Fruit fly (Drosophila melanogaster): Measurements from ENCODE around the gene CG10431.

Gene CG10431

DNA sequence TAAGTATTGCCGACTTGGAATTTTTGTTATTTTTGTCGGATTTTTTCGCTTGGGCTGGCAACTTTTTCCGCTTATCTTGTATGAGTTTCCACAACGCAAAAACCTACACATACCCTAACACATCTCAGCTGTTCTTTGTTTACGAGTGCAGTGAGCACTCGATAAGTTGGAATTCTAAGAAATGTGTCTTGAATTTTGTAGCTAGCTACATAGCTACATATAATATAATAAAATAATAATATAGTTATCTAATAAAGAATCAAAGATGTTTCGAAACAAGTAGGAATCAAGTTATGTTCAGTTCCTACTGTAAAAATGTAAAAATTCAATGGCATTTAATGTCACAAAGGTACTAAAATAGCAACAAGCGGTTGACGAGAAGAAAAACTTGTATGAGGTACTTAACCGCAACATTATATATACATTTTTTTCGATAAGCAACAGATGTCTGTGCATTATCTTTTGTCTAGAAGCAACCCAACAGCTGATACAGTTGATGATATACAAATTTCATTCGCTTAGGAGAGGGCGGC, 17.3 kb upstream of the CG10431 start, which contains the start of gene Bhmt (continued):
- TF ChIP-seq Eip78C (GFP tag) (peak; percentile 95), CG32006 (GFP tag; optimal IDR thresholded peaks at IDR 0.05) (peak; percentile 80), OdsH (GFP tag; optimal IDR thresholded peaks at IDR 0.05) (peak; percentile 86), CG6163 (GFP tag; IDR thresholded peaks at IDR 0.05) (peak; percentile 93), salr (GFP tag; optimal IDR thresholded peaks at IDR 0.05) (peak; percentile 65 to 69), spab (GFP tag; optimal IDR thresholded peaks at IDR 0.05) (peak; percentile 76), CG31627 (GFP tag; optimal IDR thresholded peaks at IDR 0.05) (peak; percentile 54), lz (GFP tag; optimal IDR thresholded peaks at IDR 0.05) (peak; percentile 66), CG8119 (GFP tag; IDR thresholded peaks at IDR 0.05) (peak; percentile 86), topi (GFP tag; optimal IDR thresholded peaks at IDR 0.05) (peak; percentile 80), CG3919 (GFP tag; optimal IDR thresholded peaks at IDR 0.05) (peak; percentile 83), Sox15 (GFP tag; optimal IDR thresholded peaks at IDR 0.05) (peak; percentile 62), CG11294 (GFP tag; IDR thresholded peaks at IDR 0.05) (peak; percentile 81), cyc (GFP tag; optimal IDR thresholded peaks at IDR 0.05) (peak; percentile 61), pdm3 (GFP tag; optimal IDR thresholded peaks at IDR 0.05) (no peak), dac (GFP tag; optimal IDR thresholded peaks at IDR 0.05) (peak; percentile 34), CG3032 (tag; optimal IDR thresholded peaks at IDR 0.05) (peak; percentile 86), fd59A (GFP tag; optimal IDR thresholded peaks at IDR 0.05) (peak; percentile 48), Met (GFP tag; optimal IDR thresholded peaks at IDR 0.05) (peak; percentile 78), Blimp-1 (GFP tag; optimal IDR thresholded peaks at IDR 0.05) (peak; percentile 67), CG8319 (GFP tag; optimal IDR thresholded peaks at IDR 0.05) (peak; percentile 65), ss (GFP tag; optimal IDR thresholded peaks at IDR 0.05) (peak in 1 of 2 experiments; percentile 88), CG11762 (GFP tag; optimal IDR thresholded peaks at IDR 0.05; ENCODE audit: insufficient read depth) (peak; percentile 79), CG10669 (GFP tag; optimal IDR thresholded peaks at IDR 0.05) (peak; percentile 87), fd85E (GFP tag; optimal IDR thresholded peaks at IDR 0.05) (peak; percentile 70), vri (GFP tag; optimal IDR thresholded peaks at IDR 0.05) (peak; percentile 72), CG15336 (GFP tag; IDR thresholded peaks at IDR 0.05) (peak; percentile 87)

DNA sequence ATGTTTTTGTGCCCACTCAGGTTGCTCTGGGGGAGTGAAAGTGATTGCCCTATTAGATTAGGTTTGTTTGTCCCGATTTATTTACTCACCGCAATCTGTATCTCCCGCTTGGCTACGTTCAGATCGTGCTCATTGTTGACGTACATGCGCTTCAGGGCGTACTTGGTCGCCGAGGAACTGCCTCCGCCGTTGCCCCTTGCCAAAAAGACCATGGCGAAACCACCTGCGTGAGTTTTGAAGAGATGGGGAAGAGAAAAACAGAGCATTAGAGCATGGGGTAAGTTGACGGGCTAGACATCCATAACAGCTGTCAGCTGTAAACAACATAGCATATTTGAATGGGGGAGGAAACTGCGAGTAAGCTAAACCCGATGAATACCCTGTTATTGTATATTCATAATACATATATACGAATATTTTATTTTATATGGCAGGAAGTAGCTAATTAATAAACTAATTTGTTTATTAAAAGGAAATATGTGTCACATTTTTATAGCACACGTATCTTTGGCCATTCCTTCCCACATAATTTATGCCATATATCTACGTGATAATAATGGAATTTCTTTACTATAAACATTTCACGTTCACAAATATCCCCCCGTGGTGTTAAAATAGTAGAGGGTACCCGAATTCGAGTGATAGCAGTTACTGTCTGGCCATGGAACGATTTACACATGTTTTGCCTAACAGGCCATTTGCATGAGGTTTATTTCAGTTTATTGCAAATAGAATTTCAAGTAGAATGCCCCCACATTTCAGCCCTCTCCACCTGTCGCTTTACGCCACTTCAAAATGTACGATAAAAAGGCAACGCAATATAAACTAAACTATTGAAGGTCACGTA, 8.9 kb upstream of the CG10431 start:
- TF ChIP-seq fkh (GFP tag; optimal IDR thresholded peaks at IDR 0.05) (peak; percentile 74), Hr4 (GFP tag; optimal IDR thresholded peaks at IDR 0.05) (no peak), achi (GFP tag; optimal IDR thresholded peaks at IDR 0.05) (no peak), Eip78C (GFP tag) (peak; percentile 31), CG3919 (GFP tag; optimal IDR thresholded peaks at IDR 0.05) (no peak), eg (GFP tag; IDR thresholded peaks at IDR 0.05) (0 out of 3 replicates have a peak, but pooled peaks have one; percentile 6), svp (GFP tag) (peak; percentile 65), Ets96B (tag; optimal IDR thresholded peaks at IDR 0.05) (no peak), acj6 (GFP tag; optimal IDR thresholded peaks at IDR 0.05) (no peak), CG15336 (GFP tag; IDR thresholded peaks at IDR 0.05) (peak; percentile 31; the same call in 1 of the 2 replicates), CG32006 (GFP tag; optimal IDR thresholded peaks at IDR 0.05) (peak; percentile 0)

DNA sequence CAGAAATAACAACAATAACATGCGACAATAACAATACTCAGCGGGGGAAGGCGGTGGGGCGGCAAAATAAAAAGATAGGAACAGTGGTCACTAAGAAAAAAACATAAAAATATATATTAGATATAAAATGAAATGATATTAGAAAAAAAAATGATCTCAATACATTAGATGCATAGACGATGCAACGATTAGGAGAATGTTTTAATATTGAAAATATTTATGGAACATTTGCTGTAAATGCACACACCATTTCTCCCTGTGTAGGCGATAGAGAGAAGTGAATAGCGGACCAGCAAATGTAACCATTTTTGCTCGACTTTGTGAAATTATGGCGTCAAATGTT, 8.3 kb upstream of the CG10431 start:
- TF ChIP-seq net (GFP tag; optimal IDR thresholded peaks at IDR 0.05) (peak; percentile 16), fkh (GFP tag; optimal IDR thresholded peaks at IDR 0.05) (no peak), Sox102F (GFP tag; optimal IDR thresholded peaks at IDR 0.05) (peak; percentile 29), topi (GFP tag; optimal IDR thresholded peaks at IDR 0.05) (peak; percentile 44), CG15336 (GFP tag; IDR thresholded peaks at IDR 0.05) (peak; percentile 84), vri (GFP tag; optimal IDR thresholded peaks at IDR 0.05) (no peak), Met (GFP tag; optimal IDR thresholded peaks at IDR 0.05) (peak; percentile 30), CG34406 (GFP tag; optimal IDR thresholded peaks at IDR 0.05) (peak; percentile 47), Hr38 (GFP tag; optimal IDR thresholded peaks at IDR 0.05) (no peak), achi (GFP tag; optimal IDR thresholded peaks at IDR 0.05) (peak; percentile 20), CG10669 (GFP tag; optimal IDR thresholded peaks at IDR 0.05) (peak; percentile 52), Hr39 (GFP tag; optimal IDR thresholded peaks at IDR 0.05) (no peak), CG6808 (GFP tag; optimal IDR thresholded peaks at IDR 0.05) (no peak), Ets21C (GFP tag; optimal IDR thresholded peaks at IDR 0.05) (no peak), Blimp-1 (GFP tag; optimal IDR thresholded peaks at IDR 0.05) (no peak), dsx (GFP tag; optimal IDR thresholded peaks at IDR 0.05; ENCODE audit: poor library complexity, severe bottlenecking) (peak; percentile 5), CG11762 (GFP tag; optimal IDR thresholded peaks at IDR 0.05; ENCODE audit: insufficient read depth) (peak; percentile 51), spab (GFP tag; optimal IDR thresholded peaks at IDR 0.05) (no peak), CG11902 (GFP tag; optimal IDR thresholded peaks at IDR 0.05) (no peak), CG6792 (GFP tag; optimal IDR thresholded peaks at IDR 0.05) (no peak), fd85E (GFP tag; optimal IDR thresholded peaks at IDR 0.05) (no peak), CG6163 (GFP tag; IDR thresholded peaks at IDR 0.05) (peak; percentile 82), CG3032 (tag; optimal IDR thresholded peaks at IDR 0.05) (peak; percentile 48), dac (GFP tag; optimal IDR thresholded peaks at IDR 0.05) (no peak), CG32006 (GFP tag; optimal IDR thresholded peaks at IDR 0.05) (peak; percentile 44), CG11294 (GFP tag; IDR thresholded peaks at IDR 0.05) (peak; percentile 81)

Data from whole organism, prepupa.